Worm (Caenorhabditis elegans) whole organism, late embryonic: ENCODE measurements around the gene bed-1.

ENCODE experiments used
- ama-1 ChIP-seq: fragments of 150-350 bp; optimal IDR thresholded peaks from 2 replicates; lab custom pipeline; 2014
- pag-3 ChIP-seq: sonication (generic microtip); optimal IDR thresholded peaks from 2 replicates; lab custom pipeline; 2016; ENCODE audit warnings: missing compliant biosample characterization, missing genetic modification characterization, borderline replicate concordance

DNA sequence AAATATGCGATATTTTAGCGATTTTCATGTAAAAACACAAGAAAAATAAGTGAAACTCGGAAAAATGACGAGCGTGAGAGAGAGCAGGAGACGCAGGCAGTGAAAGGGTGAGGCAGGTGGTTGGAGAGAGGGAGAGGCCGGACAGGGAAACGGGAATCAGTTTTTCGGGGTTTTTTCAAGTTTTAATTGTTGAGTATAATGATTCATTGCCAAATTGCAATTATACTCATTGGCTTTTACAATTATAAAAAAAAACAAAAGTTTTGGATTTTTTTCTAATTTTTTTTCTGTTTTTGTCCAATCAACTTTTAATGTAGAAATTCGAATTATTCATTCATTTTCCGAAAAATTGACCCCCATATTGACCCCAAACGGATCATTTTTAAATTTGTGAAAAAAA, 42.2 kb downstream of the bed-1 start, which contains the start of gene nhr-95:
- TF ChIP-seq pag-3 (tag; lab: Kevin White, UChicago) (no peak), ama-1 (no peak)
